Fruit fly (Drosophila melanogaster): ENCODE measurements around the gene Nuak.

Nuak gene

dm6 chr3R:10227990-10228389, 36.1 kb upstream of the Nuak start:
- no peak for TF ChIP-seq Crg-1 (GFP tag; optimal IDR thresholded peaks at IDR 0.05)
- no peak for TF ChIP-seq CG1620 (GFP tag; optimal IDR thresholded peaks at IDR 0.05)
- TF ChIP-seq CG7045 (GFP tag; optimal IDR thresholded peaks at IDR 0.05): peak; percentile 27
- no peak for TF ChIP-seq kay (GFP tag; ENCODE audit: borderline replicate concordance)
- peak; percentile 8 for TF ChIP-seq CG12768 (GFP tag; optimal IDR thresholded peaks at IDR 0.05)
- TF ChIP-seq cic (GFP tag; optimal IDR thresholded peaks at IDR 0.05): no peak
- TF ChIP-seq bab1 (GFP tag; optimal IDR thresholded peaks at IDR 0.05): no peak
- TF ChIP-seq CG5204 (GFP tag; optimal IDR thresholded peaks at IDR 0.05): peak; percentile 15
- no peak for TF ChIP-seq Hr96 (GFP tag; optimal IDR thresholded peaks at IDR 0.05)
- TF ChIP-seq CG11617 (GFP tag; optimal IDR thresholded peaks at IDR 0.05): no peak
- no peak for TF ChIP-seq Mnt (GFP tag; optimal IDR thresholded peaks at IDR 0.05)
- TF ChIP-seq Clk (GFP tag; optimal IDR thresholded peaks at IDR 0.05): no peak
- no peak for TF ChIP-seq CG33017 (tag; optimal IDR thresholded peaks at IDR 0.05)

DNA sequence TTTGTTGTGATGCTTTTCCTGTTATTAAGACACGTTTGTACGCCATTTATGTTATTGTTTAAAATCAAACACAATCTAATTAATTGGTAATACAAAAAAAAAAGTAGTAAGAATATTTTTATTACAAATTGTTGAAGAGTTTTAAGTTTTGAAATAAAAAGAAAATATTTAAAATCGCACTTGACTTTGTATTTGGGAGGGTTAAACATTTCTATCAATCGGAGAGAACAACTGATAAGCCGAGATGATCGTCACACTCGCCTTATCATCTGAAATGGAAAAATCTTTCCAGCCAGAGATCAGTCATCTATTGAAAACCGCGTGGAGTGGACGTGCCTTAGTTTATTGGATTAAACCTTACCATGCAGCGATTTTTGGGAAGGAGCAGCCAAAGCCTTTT, 12.9 kb upstream of the Nuak start, which contains the start of gene CG3999:
CG3999 (plus strand) TSS at position 301 of the 400 bp plus-strand sequence.
- no peak for TF ChIP-seq CG11617 (GFP tag; optimal IDR thresholded peaks at IDR 0.05)
- no peak for TF ChIP-seq CG33017 (tag; optimal IDR thresholded peaks at IDR 0.05)
- TF ChIP-seq toe (GFP tag; optimal IDR thresholded peaks at IDR 0.05): no peak
- no peak for TF ChIP-seq CG5204 (GFP tag; optimal IDR thresholded peaks at IDR 0.05)
- TF ChIP-seq CG14711 (tag; optimal IDR thresholded peaks at IDR 0.05): no peak
- TF ChIP-seq kay (GFP tag; ENCODE audit: borderline replicate concordance): no peak

- TF ChIP-seq CG7101 (tag; optimal IDR thresholded peaks at IDR 0.05): no peak
- TF ChIP-seq Clk (GFP tag; optimal IDR thresholded peaks at IDR 0.05): no peak
- no peak for TF ChIP-seq CG5204 (GFP tag; optimal IDR thresholded peaks at IDR 0.05)
- TF ChIP-seq CG1620 (GFP tag; optimal IDR thresholded peaks at IDR 0.05): no peak
- no peak for TF ChIP-seq Hr96 (GFP tag; optimal IDR thresholded peaks at IDR 0.05)
- TF ChIP-seq CG7045 (GFP tag; optimal IDR thresholded peaks at IDR 0.05): no peak
- no peak for TF ChIP-seq toe (GFP tag; optimal IDR thresholded peaks at IDR 0.05)
Observed at dm6 chr3R:10251846-10252245, 12.3 kb upstream of the Nuak start.

- peak; percentile 81 for TF ChIP-seq Mnt (GFP tag; optimal IDR thresholded peaks at IDR 0.05)
- peak; percentile 79 for TF ChIP-seq pad (GFP tag; optimal IDR thresholded peaks at IDR 0.05)
- peak; percentile 59 for TF ChIP-seq tj (GFP tag; optimal IDR thresholded peaks at IDR 0.05)
- peak; percentile 93 for TF ChIP-seq CG7045 (GFP tag; optimal IDR thresholded peaks at IDR 0.05)
- peak; percentile 96 for TF ChIP-seq CG14711 (tag; optimal IDR thresholded peaks at IDR 0.05)
- no peak for TF ChIP-seq cnc (optimal IDR thresholded peaks at IDR 0.05)
- peak; percentile 28 for TF ChIP-seq kay (GFP tag; ENCODE audit: borderline replicate concordance)
- TF ChIP-seq bab1 (GFP tag; optimal IDR thresholded peaks at IDR 0.05): peak; percentile 92
- TF ChIP-seq toe (GFP tag; optimal IDR thresholded peaks at IDR 0.05): peak; percentile 26
- TF ChIP-seq CG7101 (tag; optimal IDR thresholded peaks at IDR 0.05): peak; percentile 97
- TF ChIP-seq ovo (GFP tag; optimal IDR thresholded peaks at IDR 0.05): peak; percentile 38
- TF ChIP-seq Crg-1 (GFP tag; optimal IDR thresholded peaks at IDR 0.05): peak; percentile 68
- TF ChIP-seq Hr96 (GFP tag; optimal IDR thresholded peaks at IDR 0.05): peak; percentile 2
- TF ChIP-seq CG12768 (GFP tag; optimal IDR thresholded peaks at IDR 0.05): peak; percentile 85
- TF ChIP-seq CG11617 (GFP tag; optimal IDR thresholded peaks at IDR 0.05): peak; percentile 90
- peak; percentile 63 for TF ChIP-seq CG5204 (GFP tag; optimal IDR thresholded peaks at IDR 0.05)
- peak; percentile 54 for TF ChIP-seq cic (GFP tag; optimal IDR thresholded peaks at IDR 0.05)
- peak; percentile 96 for TF ChIP-seq CG33017 (tag; optimal IDR thresholded peaks at IDR 0.05)
- TF ChIP-seq Clk (GFP tag; optimal IDR thresholded peaks at IDR 0.05): peak; percentile 50
- no peak for TF ChIP-seq CG1620 (GFP tag; optimal IDR thresholded peaks at IDR 0.05)
Observed at dm6 chr3R:10261800-10262199, 2.3 kb upstream of the Nuak start, which contains the start of the genes Sirt6 and pont. Sirt6 (minus strand) TSS chr3R:10261849. pont (plus strand) TSS chr3R:10262123.

DNA sequence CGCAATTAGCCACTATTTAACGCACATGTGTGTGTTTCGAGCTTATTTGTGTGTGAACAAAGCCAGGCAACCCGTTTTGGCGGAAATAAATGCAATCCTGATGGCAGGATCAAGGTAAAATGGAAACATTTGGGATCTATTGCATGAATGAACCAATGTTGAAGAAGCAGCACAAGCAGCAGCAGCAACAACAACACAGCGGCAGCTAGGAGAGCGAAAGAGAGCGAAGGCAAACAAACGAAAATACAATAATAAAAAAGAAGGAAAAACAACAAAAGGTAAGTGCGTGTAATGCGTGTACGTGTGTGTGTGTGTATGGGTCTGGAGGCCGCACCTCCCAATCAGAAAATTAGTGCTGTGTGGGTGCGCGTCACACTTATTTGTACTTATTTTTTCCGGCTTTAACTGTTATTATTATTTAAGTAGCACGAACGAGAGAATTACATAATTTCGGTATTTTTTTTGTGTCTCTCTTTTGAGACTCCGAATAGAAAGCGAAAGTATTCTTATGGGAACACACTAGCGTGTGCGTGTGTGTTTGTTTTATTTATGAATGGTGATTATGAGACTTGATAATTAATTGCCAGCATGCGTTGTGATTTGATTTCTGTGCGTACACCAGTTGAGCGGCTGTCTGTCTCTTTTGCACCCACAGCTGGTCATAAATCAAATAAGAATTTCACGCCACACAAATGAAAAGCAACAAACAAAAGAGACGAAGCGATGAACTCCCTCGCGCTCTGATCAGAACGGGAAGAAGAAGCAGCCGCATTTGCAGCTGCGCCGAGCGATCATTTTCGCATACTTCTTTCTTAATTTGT, 705 bp downstream of the Nuak start:
- TF ChIP-seq Mnt (GFP tag; optimal IDR thresholded peaks at IDR 0.05) (no peak), CG1620 (GFP tag; optimal IDR thresholded peaks at IDR 0.05) (no peak), Crg-1 (GFP tag; optimal IDR thresholded peaks at IDR 0.05) (no peak), Clk (GFP tag; optimal IDR thresholded peaks at IDR 0.05) (no peak), cnc (optimal IDR thresholded peaks at IDR 0.05) (no peak), CG33017 (tag; optimal IDR thresholded peaks at IDR 0.05) (no peak), ovo (GFP tag; optimal IDR thresholded peaks at IDR 0.05) (no peak), cic (GFP tag; optimal IDR thresholded peaks at IDR 0.05) (no peak)

DNA sequence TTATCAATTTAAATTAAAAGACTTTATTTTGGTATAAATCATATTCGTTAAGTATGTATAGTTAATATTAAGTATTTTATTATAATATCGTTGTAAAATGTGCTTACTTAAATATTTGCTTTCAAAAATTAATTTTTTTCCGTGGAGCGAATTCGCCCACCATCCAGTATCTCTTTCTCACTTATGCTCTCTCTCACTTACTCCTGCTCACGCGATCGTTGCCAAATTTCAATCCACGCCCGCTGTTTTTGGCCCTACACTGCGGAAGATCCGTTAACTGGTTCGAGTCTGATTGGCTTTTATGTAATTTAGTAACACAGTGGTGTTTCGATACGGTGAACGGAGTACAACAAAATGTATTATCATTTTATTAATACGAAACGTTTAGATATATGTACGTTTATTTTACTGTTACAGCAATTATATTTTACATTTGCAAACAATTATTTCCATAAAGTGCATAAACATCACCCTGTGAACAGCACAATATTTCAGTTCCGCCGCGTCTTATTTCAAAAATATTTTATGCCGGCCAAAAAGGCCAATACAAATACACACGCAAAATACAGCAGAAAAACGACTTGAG, 1.5 kb downstream of the Nuak start:
- peak; percentile 20 for TF ChIP-seq CG7101 (tag; optimal IDR thresholded peaks at IDR 0.05)
- peak; percentile 41 for TF ChIP-seq CG14711 (tag; optimal IDR thresholded peaks at IDR 0.05)
- no peak for TF ChIP-seq cnc (optimal IDR thresholded peaks at IDR 0.05)
- no peak for TF ChIP-seq Crg-1 (GFP tag; optimal IDR thresholded peaks at IDR 0.05)
- TF ChIP-seq CG12768 (GFP tag; optimal IDR thresholded peaks at IDR 0.05): no peak
- TF ChIP-seq CG33017 (tag; optimal IDR thresholded peaks at IDR 0.05): no peak
- no peak for TF ChIP-seq CG1620 (GFP tag; optimal IDR thresholded peaks at IDR 0.05)
- no peak for TF ChIP-seq ovo (GFP tag; optimal IDR thresholded peaks at IDR 0.05)
- peak; percentile 38 for TF ChIP-seq kay (GFP tag; ENCODE audit: borderline replicate concordance)
- TF ChIP-seq CG11617 (GFP tag; optimal IDR thresholded peaks at IDR 0.05): no peak
- no peak for TF ChIP-seq Clk (GFP tag; optimal IDR thresholded peaks at IDR 0.05)
- TF ChIP-seq cic (GFP tag; optimal IDR thresholded peaks at IDR 0.05): no peak
- peak; percentile 14 for TF ChIP-seq bab1 (GFP tag; optimal IDR thresholded peaks at IDR 0.05)
- TF ChIP-seq CG5204 (GFP tag; optimal IDR thresholded peaks at IDR 0.05): no peak
- TF ChIP-seq CG7045 (GFP tag; optimal IDR thresholded peaks at IDR 0.05): no peak
- peak; percentile 71 for TF ChIP-seq tj (GFP tag; optimal IDR thresholded peaks at IDR 0.05)
- TF ChIP-seq Hr96 (GFP tag; optimal IDR thresholded peaks at IDR 0.05): no peak
